Fruit fly (Drosophila melanogaster) S2 (cell line): Measurements from ENCODE around the gene Kap-alpha3.

Experiments used
- CG8478 ChIP-seq: fragments of >200 bp; optimal IDR thresholded peaks from 2 replicates; lab custom pipeline; 2018
- CTCF ChIP-seq, 2 experiments: fragments of >200 bp; optimal IDR thresholded peaks; 2 replicates each; lab custom pipeline; 2018

dm6 chr3R:9598099-9598498 lies 20.6 kb upstream of the Kap-alpha3 start:
- TF ChIP-seq CG8478 (lab: Kevin White, UChicago) (no peak), CTCF (optimal IDR thresholded peaks at IDR 0.05; lab: Kevin White, UChicago) (no peak)
